Worm (Caenorhabditis elegans): Measurements from ENCODE around the gene unc-96.

Gene unc-96

DNA sequence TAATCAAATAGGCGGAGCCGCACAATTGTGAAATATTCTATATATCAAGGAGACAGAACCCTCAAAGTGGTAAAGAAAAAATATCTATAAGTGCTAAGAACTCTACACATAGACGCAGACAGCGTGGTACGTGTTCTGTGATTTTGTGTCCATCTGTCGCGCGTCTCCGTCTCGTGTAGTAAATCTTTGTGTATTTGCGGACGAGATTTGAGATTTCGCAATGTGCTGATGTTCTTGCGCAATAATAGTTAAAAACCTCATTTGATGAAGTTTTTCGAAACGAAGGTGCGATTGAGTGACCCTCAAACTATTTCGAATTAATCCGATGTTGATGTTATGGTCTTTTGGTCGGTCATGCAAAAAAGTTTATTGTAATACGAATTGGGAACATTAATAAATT lies 47.8 kb downstream of the unc-96 start:
- no peak for TF ChIP-seq W03F9.2 (tag; optimal IDR thresholded peaks at IDR 0.05)

DNA sequence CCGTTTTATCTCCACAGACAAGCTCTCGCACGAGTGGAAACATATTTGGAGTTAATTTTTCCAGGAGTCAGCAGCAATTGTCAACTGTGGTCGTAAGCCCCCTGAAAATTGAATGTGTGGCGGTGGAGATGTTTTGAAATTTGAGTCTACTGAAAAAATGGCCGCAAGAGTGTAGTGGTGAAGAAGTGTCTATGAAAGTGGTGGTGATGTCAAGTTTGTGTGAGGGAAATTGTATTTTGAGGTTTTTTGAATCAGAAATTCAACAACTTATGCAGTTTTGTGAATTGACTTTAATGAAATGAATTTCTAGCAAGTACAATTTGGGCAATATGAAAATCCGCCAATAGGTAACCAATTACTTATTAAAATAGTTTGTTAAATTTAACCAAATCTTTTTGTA lies 48.5 kb downstream of the unc-96 start, which contains the start of gene mrp-2:
Gene mrp-2, minus strand, starts transcription at position 101 of the 400 bp plus-strand sequence.
- no peak for TF ChIP-seq him-1 (tag; optimal IDR thresholded peaks at IDR 0.05)
- TF ChIP-seq dao-5 (tag; optimal IDR thresholded peaks at IDR 0.05): no peak
- no peak for TF ChIP-seq W03F9.2 (tag; optimal IDR thresholded peaks at IDR 0.05)

DNA sequence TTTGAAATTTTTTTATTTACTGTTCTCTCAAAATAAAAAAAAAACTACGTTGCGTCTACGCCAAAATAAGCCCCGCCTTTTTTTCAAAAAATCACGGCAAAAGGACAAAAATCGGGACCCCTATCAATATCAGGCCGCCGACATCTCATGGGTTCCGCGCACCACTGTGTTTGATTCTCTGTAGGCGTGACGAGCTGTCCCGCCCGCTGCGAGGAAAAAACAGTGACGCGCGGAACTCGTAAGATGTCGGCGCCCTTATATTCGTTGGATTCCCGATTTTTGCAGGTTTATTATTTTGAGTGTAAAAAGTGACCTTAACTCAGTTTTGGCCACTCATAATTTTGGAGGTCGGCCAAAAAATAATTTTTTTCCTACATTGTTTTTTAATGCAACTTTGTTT lies 49.7 kb downstream of the unc-96 start:
- no peak for TF ChIP-seq dao-5 (tag; optimal IDR thresholded peaks at IDR 0.05)
- TF ChIP-seq him-1 (tag; optimal IDR thresholded peaks at IDR 0.05): no peak
- TF ChIP-seq W03F9.2 (tag; optimal IDR thresholded peaks at IDR 0.05): no peak

Data from whole organism, L4/young adult.